Worm (Caenorhabditis elegans): ENCODE results near the gene pgp-14.

pgp-14 gene

DNA sequence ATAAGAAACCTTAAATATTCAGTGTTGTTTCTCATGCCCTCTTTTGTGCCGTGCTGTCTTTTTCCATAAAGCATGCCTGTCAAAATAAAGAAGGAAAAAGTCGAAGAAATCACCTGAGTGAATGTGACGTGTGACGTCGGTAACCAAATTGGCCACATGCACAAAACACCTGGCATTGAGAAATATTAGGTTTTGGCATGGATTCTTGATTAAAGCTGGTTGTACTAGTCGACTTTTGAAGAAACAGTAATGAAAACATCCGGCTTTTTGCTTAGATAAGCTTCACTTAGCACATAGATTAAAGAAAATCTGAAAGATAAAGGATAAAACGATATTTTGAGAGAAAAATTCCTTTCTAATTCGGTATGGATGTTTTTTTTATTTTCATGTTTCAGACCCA, 23.3 kb downstream of the pgp-14 start (continued):
- no peak for TF ChIP-seq hpl-2 (GFP tag; optimal IDR thresholded peaks at IDR 0.05)
- TF ChIP-seq mdl-1 (tag; optimal IDR thresholded peaks at IDR 0.05): no peak
- no peak for TF ChIP-seq aly-2 (tag; optimal IDR thresholded peaks at IDR 0.05)
- TF ChIP-seq ztf-11 (tag; optimal IDR thresholded peaks at IDR 0.05): no peak
- TF ChIP-seq dsc-1 (tag; optimal IDR thresholded peaks at IDR 0.05): peak; percentile 21
- TF ChIP-seq ceh-90 (tag; optimal IDR thresholded peaks at IDR 0.05): no peak
- TF ChIP-seq nhr-47 (tag; optimal IDR thresholded peaks at IDR 0.05): no peak

DNA sequence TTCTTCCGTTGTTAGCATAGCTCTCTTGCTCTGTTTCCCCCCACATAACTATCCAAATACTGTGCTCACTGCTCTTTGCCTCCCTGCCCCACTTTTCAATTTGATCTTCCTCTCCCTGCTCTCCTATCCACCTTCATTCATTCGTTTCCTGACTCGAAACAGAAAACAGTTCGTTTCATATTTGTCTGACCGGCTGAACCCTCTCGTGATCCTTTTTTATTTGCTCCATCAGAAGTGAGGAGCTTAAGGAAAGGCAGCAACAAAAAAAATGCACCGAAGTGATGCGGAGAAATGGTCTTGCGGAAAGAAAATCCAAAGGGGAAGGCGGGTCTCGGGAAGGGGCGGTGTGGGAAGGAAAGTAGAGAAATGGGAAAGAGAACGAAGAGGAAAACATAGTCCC, 28.0 kb downstream of the pgp-14 start:
- TF ChIP-seq lin-14 (GFP tag; optimal IDR thresholded peaks at IDR 0.05): peak; percentile 26
- no peak for TF ChIP-seq vab-15 (tag; optimal IDR thresholded peaks at IDR 0.05)
- peak; percentile 13 for TF ChIP-seq tbx-2 (tag; optimal IDR thresholded peaks at IDR 0.05)

DNA sequence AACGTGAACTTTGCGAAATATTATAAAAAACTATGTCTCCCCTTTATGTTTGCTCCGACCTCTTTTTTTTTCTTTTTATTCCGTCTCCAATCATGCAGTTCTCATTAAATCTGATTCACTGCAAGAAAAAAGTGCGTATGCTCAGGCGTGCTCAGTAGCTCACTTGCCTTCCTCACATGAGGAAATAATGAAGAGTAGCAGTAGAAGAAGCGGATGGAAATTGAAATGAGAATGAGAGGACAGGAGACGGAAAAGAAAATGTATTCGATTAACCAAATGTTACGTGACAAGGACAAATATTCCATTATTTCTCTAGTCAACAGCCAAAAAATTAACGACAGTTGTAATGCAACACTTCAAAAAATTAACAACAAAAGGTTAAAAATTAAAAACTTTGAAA, 36.4 kb downstream of the pgp-14 start:
- TF ChIP-seq snu-23 (GFP tag; optimal IDR thresholded peaks at IDR 0.05) (peak; percentile 15), ceh-88 (GFP tag; IDR thresholded peaks at IDR 0.05) (no peak), sox-4 (tag; optimal IDR thresholded peaks at IDR 0.05) (no peak), xbp-1 (tag; optimal IDR thresholded peaks at IDR 0.05) (no peak), rnt-1 (tag; optimal IDR thresholded peaks at IDR 0.05) (no peak), aha-1 (tag; optimal IDR thresholded peaks at IDR 0.05) (no peak), mdl-1 (tag; optimal IDR thresholded peaks at IDR 0.05) (no peak), ztf-11 (tag; optimal IDR thresholded peaks at IDR 0.05) (no peak), fkh-8 (tag; optimal IDR thresholded peaks at IDR 0.05) (no peak), aly-2 (tag; optimal IDR thresholded peaks at IDR 0.05) (no peak), nhr-11 (tag; optimal IDR thresholded peaks at IDR 0.05) (no peak), ceh-8 (GFP tag; optimal IDR thresholded peaks at IDR 0.05) (no peak), skn-1 (tag; optimal IDR thresholded peaks at IDR 0.05) (no peak), unc-130 (tag; optimal IDR thresholded peaks at IDR 0.05) (no peak), C04F5.9 (tag; optimal IDR thresholded peaks at IDR 0.05) (no peak), dsc-1 (tag; optimal IDR thresholded peaks at IDR 0.05) (peak; percentile 94), unc-98 (GFP tag; IDR thresholded peaks at IDR 0.05) (no peak), nhr-12 (tag; optimal IDR thresholded peaks at IDR 0.05) (no peak), jun-1 (tag; optimal IDR thresholded peaks at IDR 0.05) (no peak), nhr-71 (tag; optimal IDR thresholded peaks at IDR 0.05) (peak; percentile 29), nhr-47 (tag; optimal IDR thresholded peaks at IDR 0.05) (peak; percentile 40), hlh-4 (tag; optimal IDR thresholded peaks at IDR 0.05) (no peak), fkh-4 (tag; optimal IDR thresholded peaks at IDR 0.05; ENCODE audit: borderline replicate concordance) (peak; percentile 46), egl-13 (tag; optimal IDR thresholded peaks at IDR 0.05) (no peak), nhr-85 (tag) (no peak), sptf-1 (tag; optimal IDR thresholded peaks at IDR 0.05) (no peak), dpl-1 (GFP tag; optimal IDR thresholded peaks at IDR 0.05) (no peak), lin-35 (GFP tag; optimal IDR thresholded peaks at IDR 0.05) (no peak), lsy-2 (tag; optimal IDR thresholded peaks at IDR 0.05) (peak in 1 of 2 experiments; percentile 14), tbx-2 (tag; optimal IDR thresholded peaks at IDR 0.05) (no peak), ces-1 (GFP tag; optimal IDR thresholded peaks at IDR 0.05) (no peak), nhr-237 (tag; optimal IDR thresholded peaks at IDR 0.05) (no peak), nhr-76 (tag; optimal IDR thresholded peaks at IDR 0.05) (no peak), efl-1 (optimal IDR thresholded peaks at IDR 0.05) (no peak), efl-1 (GFP tag; optimal IDR thresholded peaks at IDR 0.05 in 1 of 2) (no peak), irx-1 (tag; optimal IDR thresholded peaks at IDR 0.05) (no peak), tlp-1 (tag; optimal IDR thresholded peaks at IDR 0.05) (no peak), nhr-28 (tag; optimal IDR thresholded peaks at IDR 0.05) (no peak), elt-2 (tag; optimal IDR thresholded peaks at IDR 0.05) (no peak), ceh-63 (GFP tag; optimal IDR thresholded peaks at IDR 0.05) (no peak), ama-1 (optimal IDR thresholded peaks at IDR 0.05) (no peak), fos-1 (tag; optimal IDR thresholded peaks at IDR 0.05) (peak; percentile 8), lin-14 (GFP tag; optimal IDR thresholded peaks at IDR 0.05) (peak; percentile 76), zag-1 (tag; optimal IDR thresholded peaks at IDR 0.05) (no peak), unc-62 (GFP tag; optimal IDR thresholded peaks at IDR 0.05) (no peak), ztf-4 (tag; optimal IDR thresholded peaks at IDR 0.05) (no peak), snpc-4 (tag; optimal IDR thresholded peaks at IDR 0.05) (no peak)
